Worm (Caenorhabditis elegans) whole organism, L4 larva: ENCODE data around the gene natc-1.

Experiments
- F49E8.2 ChIP-seq: sonication (generic microtip); optimal IDR thresholded peaks from 2 replicates; lab custom pipeline; 2016; ENCODE audit warnings: missing compliant biosample characterization, mild to moderate bottlenecking, missing genetic modification characterization, borderline replicate concordance
- Y5F2A.4 ChIP-seq: fragments of 200-800 bp; sonication (Bioruptor generic); optimal IDR thresholded peaks from 2 replicates; lab custom pipeline; 2018; ENCODE audit warnings: mild to moderate bottlenecking, missing genetic modification characterization, missing compliant biosample characterization
- ZK337.2 ChIP-seq: fragments of 200-800 bp; sonication (Bioruptor generic); IDR thresholded peaks from 2 replicates; pipeline ENCODE4 v1.3.6; 2022; ENCODE audit warnings: missing genetic modification reagents, missing genetic modification characterization, missing compliant biosample characterization
- aha-1 ChIP-seq: fragments of 150-350 bp; peaks from one replicate; lab custom pipeline; 2014; ENCODE audit warnings: missing biosample characterization, missing genetic modification characterization
- ama-1 ChIP-seq: fragments of 150-350 bp; optimal IDR thresholded peaks from 2 replicates; lab custom pipeline; 2014; ENCODE audit warnings: inconsistent platforms, mixed read lengths
- attf-4 ChIP-seq: sonication (generic microtip); optimal IDR thresholded peaks from 3 replicates; lab custom pipeline; 2017; ENCODE audit warnings: missing biosample characterization, missing genetic modification characterization
- ceh-20 ChIP-seq: fragments of 200-800 bp; sonication (Bioruptor generic); IDR thresholded peaks from 2 replicates; pipeline ENCODE4 v1.3.6; 2022; ENCODE audit warnings: missing genetic modification reagents, missing genetic modification characterization, missing compliant biosample characterization
- ceh-28 ChIP-seq: fragments of 150-350 bp; optimal IDR thresholded peaks from 2 replicates; lab custom pipeline; 2014; ENCODE audit warnings: missing biosample characterization, missing genetic modification reagents, missing genetic modification characterization
- ceh-44 ChIP-seq: fragments of 200-800 bp; sonication (Bioruptor generic); IDR thresholded peaks from 2 replicates; pipeline ENCODE4 v1.3.6; 2022; ENCODE audit warnings: missing genetic modification reagents, missing genetic modification characterization, missing compliant biosample characterization
- daf-16 ChIP-seq, 3 experiments: sonication (generic microtip); optimal IDR thresholded peaks; 2 replicates each; lab custom pipeline; 2016 to 2017; ENCODE audit warnings: missing genetic modification characterization in 3 of 3, missing genetic modification reagents in 3 of 3, mild to moderate bottlenecking in 2 of 3, missing compliant biosample characterization in 2 of 3, missing biosample characterization in 1 of 3, moderate library complexity in 1 of 3
- dmd-6 ChIP-seq: fragments of 200-800 bp; sonication (Bioruptor generic); IDR thresholded peaks from 2 replicates; pipeline ENCODE4 v1.3.6; 2022; ENCODE audit warnings: missing genetic modification reagents, missing genetic modification characterization, missing compliant biosample characterization
- dmd-8 ChIP-seq: fragments of 200-800 bp; sonication (Bioruptor generic); IDR thresholded peaks from 2 replicates; pipeline ENCODE4 v1.3.6; 2022; ENCODE audit warnings: missing genetic modification characterization, missing compliant biosample characterization
- dpl-1 ChIP-seq: fragments of 150-350 bp; optimal IDR thresholded peaks from 2 replicates; lab custom pipeline; 2014; ENCODE audit warnings: missing biosample characterization, missing genetic modification reagents, missing genetic modification characterization
- dve-1 ChIP-seq: sonication (generic microtip); optimal IDR thresholded peaks from 2 replicates; lab custom pipeline; 2017; ENCODE audit warnings: antibody characterized with exemption, mild to moderate bottlenecking, missing genetic modification characterization, missing compliant biosample characterization; ENCODE audit not compliant: insufficient read depth
- hlh-11 ChIP-seq: fragments of 200-800 bp; sonication (Bioruptor generic); optimal IDR thresholded peaks from 2 replicates; lab custom pipeline; 2018; ENCODE audit warnings: mild to moderate bottlenecking, missing genetic modification characterization, missing compliant biosample characterization
- hlh-30 ChIP-seq: sonication (generic microtip); optimal IDR thresholded peaks from 2 replicates; lab custom pipeline; 2017; ENCODE audit warnings: antibody characterized with exemption, mild to moderate bottlenecking, missing genetic modification characterization, missing compliant biosample characterization; ENCODE audit not compliant: insufficient read depth
- hmg-1.1 ChIP-seq: fragments of 200-800 bp; sonication (Bioruptor generic); IDR thresholded peaks from 2 replicates; pipeline ENCODE4 v1.3.6; 2022; ENCODE audit warnings: missing genetic modification reagents, missing genetic modification characterization, missing compliant biosample characterization
- lim-7 ChIP-seq: fragments of 200-800 bp; sonication (Bioruptor generic); IDR thresholded peaks from 2 replicates; pipeline ENCODE4 v1.3.6; 2022; ENCODE audit warnings: missing genetic modification characterization, missing compliant biosample characterization
- lin-1 ChIP-seq: fragments of 200-800 bp; sonication (Bioruptor generic); IDR thresholded peaks from 2 replicates; pipeline ENCODE4 v1.3.6; 2022; ENCODE audit warnings: missing genetic modification reagents, missing genetic modification characterization, missing compliant biosample characterization
- lin-15B ChIP-seq: fragments of 150-350 bp; sonication (generic microtip); optimal IDR thresholded peaks from 3 replicates; lab custom pipeline; 2014; ENCODE audit warnings: missing biosample characterization, missing genetic modification characterization
- lsy-2 ChIP-seq, 2 experiments: fragments of 150-350 bp in 1 of 2; sonication (generic microtip) in 1 of 2; optimal IDR thresholded peaks; 2 replicates each; lab custom pipeline; 2014 to 2017; ENCODE audit warnings: missing biosample characterization in 2 of 2, missing genetic modification characterization in 2 of 2
- mep-1 ChIP-seq: fragments of 150-350 bp; sonication (generic microtip); optimal IDR thresholded peaks from 3 replicates; lab custom pipeline; 2014; ENCODE audit warnings: missing biosample characterization, missing genetic modification characterization
- mxl-3 ChIP-seq: fragments of 200-800 bp; sonication (Bioruptor generic); optimal IDR thresholded peaks from 2 replicates; lab custom pipeline; 2018; ENCODE audit warnings: mild to moderate bottlenecking, missing genetic modification characterization, missing compliant biosample characterization
- nhr-11 ChIP-seq: fragments of 150-350 bp; optimal IDR thresholded peaks from 2 replicates; lab custom pipeline; 2014; ENCODE audit warnings: missing biosample characterization, missing genetic modification characterization
- nhr-111 ChIP-seq: fragments of 200-800 bp; sonication (Bioruptor generic); optimal IDR thresholded peaks from 2 replicates; lab custom pipeline; 2018; ENCODE audit warnings: mild to moderate bottlenecking, missing genetic modification characterization, missing compliant biosample characterization
- nhr-237 ChIP-seq: sonication (generic microtip); optimal IDR thresholded peaks from 2 replicates; lab custom pipeline; 2017; ENCODE audit warnings: missing biosample characterization, missing genetic modification characterization
- nhr-25 ChIP-seq: sonication (generic microtip); optimal IDR thresholded peaks from 2 replicates; lab custom pipeline; 2017; ENCODE audit warnings: missing genetic modification characterization, mild to moderate bottlenecking, missing compliant biosample characterization, antibody characterized with exemption, moderate library complexity, borderline replicate concordance; ENCODE audit not compliant: insufficient read depth
- nhr-28 ChIP-seq: fragments of 150-350 bp; optimal IDR thresholded peaks from 2 replicates; lab custom pipeline; 2014; ENCODE audit warnings: missing biosample characterization, missing genetic modification characterization
- nhr-42 ChIP-seq: fragments of 200-800 bp; sonication (Bioruptor generic); IDR thresholded peaks from 2 replicates; pipeline ENCODE4 v1.3.6; 2022; ENCODE audit warnings: missing genetic modification characterization, missing compliant biosample characterization
- nhr-48 ChIP-seq: sonication (generic microtip); optimal IDR thresholded peaks from 2 replicates; lab custom pipeline; 2016; ENCODE audit warnings: mild to moderate bottlenecking, missing genetic modification characterization, missing compliant biosample characterization
- nhr-6 ChIP-seq: fragments of 150-350 bp; optimal IDR thresholded peaks from 2 replicates; lab custom pipeline; 2014; ENCODE audit warnings: missing biosample characterization, missing genetic modification characterization
- nhr-77 ChIP-seq: fragments of 150-350 bp; optimal IDR thresholded peaks from 2 replicates; lab custom pipeline; 2014; ENCODE audit warnings: missing biosample characterization, missing genetic modification characterization
- pha-4 ChIP-seq, 2 experiments: fragments of 150-350 bp in 1 of 2; fragments of 200-800 bp in 1 of 2; sonication (Bioruptor generic) in 1 of 2; IDR thresholded peaks in 1 of 2; optimal IDR thresholded peaks in 1 of 2; 2 replicates each; pipeline versions ENCODE4 v1.3.6 to Lab custom; 2014 to 2022; ENCODE audit warnings: missing genetic modification characterization in 2 of 2, missing genetic modification reagents in 2 of 2, missing biosample characterization in 1 of 2, missing compliant biosample characterization in 1 of 2
- pqm-1 ChIP-seq: sonication (generic microtip); optimal IDR thresholded peaks from 2 replicates; lab custom pipeline; 2017; ENCODE audit warnings: missing biosample characterization, missing genetic modification characterization
- skn-1 ChIP-seq: fragments of 150-350 bp; optimal IDR thresholded peaks from 2 replicates; lab custom pipeline; 2014; ENCODE audit warnings: missing biosample characterization, missing genetic modification characterization
- snpc-4 ChIP-seq: fragments of 150-350 bp; optimal IDR thresholded peaks from 2 replicates; lab custom pipeline; 2014; ENCODE audit warnings: missing biosample characterization, missing genetic modification characterization
- tra-1 ChIP-seq: fragments of 200-800 bp; sonication (Bioruptor generic); IDR thresholded peaks from 2 replicates; pipeline ENCODE4 v1.3.6; 2022; ENCODE audit warnings: missing genetic modification reagents, missing genetic modification characterization, missing compliant biosample characterization
- unc-62 ChIP-seq, 3 experiments: fragments of 150-350 bp in 1 of 3; sonication (generic microtip); optimal IDR thresholded peaks in 2 of 3; peaks in 1 of 3; 1 replicate in 1 of 3; 2 replicates in 2 of 3; lab custom pipeline; 2014 to 2017; ENCODE audit warnings: missing biosample characterization in 3 of 3, missing genetic modification characterization in 3 of 3, missing genetic modification reagents in 3 of 3, missing genotype in 1 of 3
- zag-1 ChIP-seq: fragments of 150-350 bp; optimal IDR thresholded peaks from 2 replicates; lab custom pipeline; 2014; ENCODE audit warnings: missing biosample characterization, missing genetic modification characterization
- zfp-2 ChIP-seq: sonication (generic microtip); optimal IDR thresholded peaks from 2 replicates; lab custom pipeline; 2016; ENCODE audit warnings: mild to moderate bottlenecking, missing genetic modification characterization, missing compliant biosample characterization
- ztf-7 ChIP-seq: fragments of 150-350 bp; optimal IDR thresholded peaks from 2 replicates; lab custom pipeline; 2014; ENCODE audit warnings: missing biosample characterization, missing genetic modification characterization

Gene natc-1

DNA sequence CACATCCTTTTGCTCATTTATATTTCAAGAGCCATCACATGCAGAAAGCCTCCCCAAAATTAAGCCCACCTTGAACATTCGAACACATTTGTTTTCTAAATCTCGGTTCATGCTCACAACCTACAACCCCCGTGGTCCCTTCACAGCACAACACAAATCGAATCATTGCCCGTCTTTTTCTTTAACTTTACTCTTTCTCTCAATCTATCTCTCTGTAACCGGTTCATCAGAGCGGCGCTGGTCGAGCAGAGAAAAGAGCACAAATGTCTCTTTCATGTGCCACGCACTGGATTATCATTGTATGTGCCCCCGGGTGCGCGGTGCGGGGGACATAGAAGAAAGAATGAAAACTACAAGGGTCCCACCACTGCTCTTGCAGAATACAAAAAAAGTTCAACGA, 26.9 kb upstream of the natc-1 start:
- TF ChIP-seq aha-1 (tag; lab: Kevin White, UChicago) (peak; percentile 49), hmg-1.1 (GFP tag; lab: Robert Waterston, UW) (0 out of 2 replicates have a peak, but pooled peaks have one; percentile 22), nhr-6 (tag; lab: Kevin White, UChicago) (no peak), dpl-1 (GFP tag; lab: Kevin White, UChicago) (no peak)

DNA sequence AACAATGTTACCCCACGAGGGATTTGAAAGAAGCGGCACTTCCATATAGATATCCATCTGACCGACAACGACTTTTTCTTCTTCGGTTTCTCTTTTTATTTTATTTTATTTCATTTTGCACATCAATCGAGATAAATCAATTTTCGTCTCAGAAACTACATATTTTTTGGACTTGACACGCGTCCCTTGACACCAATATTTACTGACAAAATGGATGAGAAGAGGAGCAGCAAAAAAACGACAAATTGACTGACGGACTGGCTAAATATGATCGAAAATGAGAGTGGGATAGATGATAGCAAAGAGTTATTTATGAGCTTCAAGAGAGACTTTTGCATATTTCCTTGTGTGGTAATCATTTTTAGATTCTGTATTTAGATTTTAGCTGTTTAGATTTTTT, 24.8 kb upstream of the natc-1 start:
- TF ChIP-seq daf-16 (GFP tag; optimal IDR thresholded peaks at IDR 0.05; lab: Kevin White, UChicago) (no peak), daf-16 (tag; optimal IDR thresholded peaks at IDR 0.05; lab: Kevin White, UChicago) (no peak), nhr-237 (tag; lab: Kevin White, UChicago) (no peak), unc-62 (GFP tag; optimal IDR thresholded peaks at IDR 0.05 in 1 of 2; lab: Kevin White, UChicago) (peak in 1 of 2 experiments; percentile 92), unc-62 (tag; optimal IDR thresholded peaks at IDR 0.05; lab: Kevin White, UChicago) (no peak)

ce11 chrV:8444357-8444856, 17.8 kb upstream of the natc-1 start, which contains the start of gene lmd-3:
TSS of gene lmd-3 (minus strand) at chrV:8444806.
- TF ChIP-seq hlh-30 (peak; percentile 60), zag-1 (no peak), hmg-1.1 (GFP tag; lab: Robert Waterston, UW) (no peak), skn-1 (tag; lab: Kevin White, UChicago) (no peak), dmd-6 (GFP tag; lab: Robert Waterston, UW) (no peak), Y5F2A.4 (GFP tag; lab: Kevin White, UChicago) (no peak), aha-1 (tag; lab: Kevin White, UChicago) (peak; percentile 32), nhr-11 (tag; lab: Kevin White, UChicago) (no peak), lim-7 (GFP tag; lab: Robert Waterston, UW) (no peak), ceh-44 (GFP tag; lab: Robert Waterston, UW) (no peak), ztf-7 (tag; lab: Kevin White, UChicago) (no peak), ceh-20 (no peak)

DNA sequence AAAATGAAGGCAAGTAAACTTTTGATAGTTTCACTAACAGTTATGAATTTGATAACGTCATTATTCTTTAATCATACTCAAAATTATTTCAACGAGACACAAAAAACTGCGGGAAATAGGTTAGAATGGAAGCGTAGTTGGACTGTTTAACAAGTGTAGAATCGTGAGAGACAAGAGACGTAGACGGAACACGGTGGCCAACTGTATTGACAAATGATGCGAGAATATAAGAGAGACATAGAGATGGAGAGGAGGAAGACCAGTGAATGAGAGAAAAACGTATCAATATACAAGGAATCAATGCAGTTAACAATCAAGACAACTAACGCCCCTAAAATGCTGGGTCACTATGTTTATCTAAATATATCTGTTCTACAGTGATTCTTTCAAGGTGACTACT, 16.5 kb upstream of the natc-1 start:
- peak; percentile 23 for TF ChIP-seq nhr-77
- peak; percentile 42 for TF ChIP-seq aha-1 (tag; lab: Kevin White, UChicago)
- peak; percentile 56 for TF ChIP-seq pqm-1 (tag; lab: Kevin White, UChicago)
- peak; percentile 38 for TF ChIP-seq mep-1 (tag; lab: Kevin White, UChicago)
- no peak for TF ChIP-seq ceh-28
- no peak for TF ChIP-seq ZK337.2 (GFP tag; lab: Robert Waterston, UW)
- peak in 1 of 2 experiments; percentile 24 for TF ChIP-seq lsy-2 (tag; optimal IDR thresholded peaks at IDR 0.05; lab: Kevin White, UChicago)
- TF ChIP-seq daf-16 (GFP tag; optimal IDR thresholded peaks at IDR 0.05; lab: Kevin White, UChicago) = no peak
- TF ChIP-seq daf-16 (tag; optimal IDR thresholded peaks at IDR 0.05; lab: Kevin White, UChicago) = peak; percentile 83
- no peak for TF ChIP-seq nhr-42
- no peak for TF ChIP-seq F49E8.2 (tag; lab: Kevin White, UChicago)
- TF ChIP-seq mxl-3 (GFP tag; lab: Kevin White, UChicago) = peak; percentile 10
- TF ChIP-seq snpc-4 (tag; lab: Kevin White, UChicago) = no peak
- no peak for TF ChIP-seq attf-4 (tag; lab: Kevin White, UChicago)
- no peak for TF ChIP-seq lin-1 (GFP tag; lab: Robert Waterston, UW)
- peak; percentile 56 for TF ChIP-seq nhr-6 (tag; lab: Kevin White, UChicago)
- TF ChIP-seq dve-1 (tag; lab: Kevin White, UChicago) = peak; percentile 69
- TF ChIP-seq nhr-28 = peak; percentile 88
- TF ChIP-seq lin-15B (tag; lab: Kevin White, UChicago) = no peak
- TF ChIP-seq dpl-1 (GFP tag; lab: Kevin White, UChicago) = no peak
- TF ChIP-seq nhr-25 (tag; lab: Kevin White, UChicago) = peak; percentile 48
- TF ChIP-seq dmd-8 = no peak
- TF ChIP-seq ama-1 (lab: Kevin White, UChicago) = no peak
- peak; percentile 76 for TF ChIP-seq hlh-11
- TF ChIP-seq dmd-6 (GFP tag; lab: Robert Waterston, UW) = peak; percentile 59
- no peak for TF ChIP-seq pha-4 (GFP tag; IDR thresholded peaks at IDR 0.05; lab: Robert Waterston, UW)
- TF ChIP-seq pha-4 (tag; optimal IDR thresholded peaks at IDR 0.05; lab: Kevin White, UChicago) = peak; percentile 2
- TF ChIP-seq nhr-48 (tag; lab: Kevin White, UChicago) = no peak
- no peak for TF ChIP-seq zfp-2 (tag; lab: Kevin White, UChicago)
- no peak for TF ChIP-seq nhr-111
- no peak for TF ChIP-seq tra-1 (GFP tag; lab: Robert Waterston, UW)
